Worm (Caenorhabditis elegans) whole organism, L3 larva: ENCODE measurements around the gene lem-4.
A peak's percentile ranks its signal among the peaks of the same experiment; 100 is the strongest.

Source experiments
- R02D3.7 ChIP-seq: fragments of 150-350 bp; optimal IDR thresholded peaks from 2 replicates; lab custom pipeline; 2014; ENCODE audit warnings: missing biosample characterization, missing genetic modification characterization
- aly-2 ChIP-seq: fragments of 150-350 bp; optimal IDR thresholded peaks from 2 replicates; lab custom pipeline; 2014; ENCODE audit warnings: missing biosample characterization, missing genetic modification characterization
- ama-1 ChIP-seq: fragments of 150-350 bp; optimal IDR thresholded peaks from 2 replicates; lab custom pipeline; 2018
- ceh-82 ChIP-seq: fragments of 150-350 bp; optimal IDR thresholded peaks from 2 replicates; lab custom pipeline; 2014; ENCODE audit warnings: missing biosample characterization, missing genetic modification characterization
- ceh-9 ChIP-seq: sonication (generic microtip); optimal IDR thresholded peaks from 2 replicates; lab custom pipeline; 2018; ENCODE audit warnings: missing biosample characterization, missing genetic modification characterization
- elt-3 ChIP-seq, 3 experiments: fragments of 150-350 bp in 1 of 3; sonication (generic microtip) in 2 of 3; optimal IDR thresholded peaks; 2 replicates in 2 of 3; 4 replicates in 1 of 3; lab custom pipeline; 2014 to 2017; ENCODE audit warnings: missing biosample characterization in 3 of 3, missing genetic modification characterization in 3 of 3
- fkh-2 ChIP-seq: fragments of 150-350 bp; optimal IDR thresholded peaks from 2 replicates; lab custom pipeline; 2014; ENCODE audit warnings: missing biosample characterization, missing genetic modification reagents, missing genetic modification characterization
- lin-39 ChIP-seq: fragments of 150-350 bp; optimal IDR thresholded peaks from 2 replicates; lab custom pipeline; 2018; ENCODE audit warnings: missing biosample characterization, missing genetic modification reagents, missing genetic modification characterization
- nhr-11 ChIP-seq: fragments of 150-350 bp; optimal IDR thresholded peaks from 2 replicates; lab custom pipeline; 2014; ENCODE audit warnings: missing biosample characterization, missing genetic modification characterization
- nhr-237 ChIP-seq: fragments of 150-350 bp; optimal IDR thresholded peaks from 2 replicates; lab custom pipeline; 2014; ENCODE audit warnings: missing biosample characterization, missing genetic modification characterization
- nhr-76 ChIP-seq: fragments of 150-350 bp; sonication (generic microtip); optimal IDR thresholded peaks from 5 replicates; lab custom pipeline; 2014; ENCODE audit warnings: missing biosample characterization, missing genetic modification characterization
- unc-39 ChIP-seq: sonication (generic microtip); optimal IDR thresholded peaks from 4 replicates; lab custom pipeline; 2017; ENCODE audit warnings: missing biosample characterization, missing genetic modification characterization
- ztf-4 ChIP-seq: fragments of 150-350 bp; optimal IDR thresholded peaks from 2 replicates; lab custom pipeline; 2014; ENCODE audit warnings: missing biosample characterization, missing genetic modification characterization

- TF ChIP-seq ztf-4 (tag; lab: Kevin White, UChicago): no peak
- no peak for TF ChIP-seq elt-3 (tag; optimal IDR thresholded peaks at IDR 0.05; lab: Kevin White, UChicago)
- TF ChIP-seq lin-39 (tag; lab: Kevin White, UChicago): no peak
- no peak for TF ChIP-seq ama-1 (lab: Kevin White, UChicago)
- TF ChIP-seq unc-39 (tag; lab: Kevin White, UChicago): no peak
- TF ChIP-seq aly-2 (tag; lab: Kevin White, UChicago): no peak
- no peak for TF ChIP-seq fkh-2 (tag; lab: Kevin White, UChicago)
- TF ChIP-seq ceh-9: no peak
- TF ChIP-seq nhr-76: no peak
- no peak for TF ChIP-seq nhr-11
- TF ChIP-seq R02D3.7: peak; percentile 19
- TF ChIP-seq ceh-82 (tag; lab: Kevin White, UChicago): peak; percentile 9
- no peak for TF ChIP-seq nhr-237 (tag; lab: Kevin White, UChicago)
Measured at ce11 chrIV:854357-855269, at the start of gene lem-4, which contains the start of gene Y55F3BR.11.
